Worm (Caenorhabditis elegans) whole organism, L1 larva: ENCODE data around the gene ucr-1.

Experiments
- C04F5.9 ChIP-seq: sonication (generic microtip); optimal IDR thresholded peaks from 2 replicates; lab custom pipeline; 2016; ENCODE audit warnings: missing genetic modification characterization, missing compliant biosample characterization
- C16A3.4 ChIP-seq: fragments of 150-350 bp; optimal IDR thresholded peaks from 2 replicates; lab custom pipeline; 2014; ENCODE audit warnings: missing biosample characterization, missing genetic modification characterization
- F16B12.6 ChIP-seq: fragments of 150-350 bp; optimal IDR thresholded peaks from 2 replicates; lab custom pipeline; 2014; ENCODE audit warnings: missing biosample characterization, missing genetic modification characterization
- Y116A8C.19 ChIP-seq: sonication (generic microtip); optimal IDR thresholded peaks from 2 replicates; lab custom pipeline; 2016; ENCODE audit warnings: missing compliant biosample characterization, missing genetic modification characterization, borderline replicate concordance
- aha-1 ChIP-seq: fragments of 150-350 bp; optimal IDR thresholded peaks from 2 replicates; lab custom pipeline; 2014; ENCODE audit warnings: missing biosample characterization, missing genetic modification characterization
- aly-2 ChIP-seq: fragments of 150-350 bp; optimal IDR thresholded peaks from 2 replicates; lab custom pipeline; 2014; ENCODE audit warnings: missing biosample characterization, missing genetic modification characterization
- ama-1 ChIP-seq: fragments of 150-350 bp; optimal IDR thresholded peaks from 2 replicates; lab custom pipeline; 2014
- ceh-63 ChIP-seq: fragments of 200-800 bp; sonication (Bioruptor generic); optimal IDR thresholded peaks from 2 replicates; lab custom pipeline; 2018; ENCODE audit warnings: mild to moderate bottlenecking, missing genetic modification characterization, missing compliant biosample characterization
- ceh-8 ChIP-seq: fragments of 200-800 bp; sonication (Bioruptor generic); optimal IDR thresholded peaks from 2 replicates; lab custom pipeline; 2018; ENCODE audit warnings: mild to moderate bottlenecking, missing genetic modification characterization, moderate library complexity, missing compliant biosample characterization
- ceh-82 ChIP-seq, 3 experiments: fragments of 150-350 bp in 1 of 3; sonication (generic microtip) in 2 of 3; optimal IDR thresholded peaks; 2 replicates each; lab custom pipeline; 2014 to 2017; ENCODE audit warnings: missing biosample characterization in 3 of 3, missing genetic modification characterization in 3 of 3
- ceh-88 ChIP-seq: fragments of 200-800 bp; sonication (Bioruptor generic); IDR thresholded peaks from 2 replicates; pipeline ENCODE4 v1.3.6; 2022; ENCODE audit warnings: missing genetic modification characterization, missing compliant biosample characterization
- ceh-90 ChIP-seq: sonication (generic microtip); optimal IDR thresholded peaks from 2 replicates; lab custom pipeline; 2016; ENCODE audit warnings: missing genetic modification characterization, missing compliant biosample characterization
- ces-1 ChIP-seq: fragments of 150-350 bp; optimal IDR thresholded peaks from 2 replicates; lab custom pipeline; 2014; ENCODE audit warnings: missing biosample characterization, missing genetic modification reagents, missing genetic modification characterization
- dpl-1 ChIP-seq, 3 experiments: fragments of 150-350 bp in 2 of 3; sonication (generic microtip) in 1 of 3; optimal IDR thresholded peaks; 2 replicates each; lab custom pipeline; 2014 to 2017; ENCODE audit warnings: missing biosample characterization in 3 of 3, missing genetic modification characterization in 3 of 3, missing genetic modification reagents in 3 of 3
- dsc-1 ChIP-seq: sonication (generic microtip); optimal IDR thresholded peaks from 2 replicates; lab custom pipeline; 2016; ENCODE audit warnings: mild to moderate bottlenecking, missing genetic modification characterization, missing compliant biosample characterization
- efl-1 ChIP-seq, 4 experiments: fragments of 150-350 bp; optimal IDR thresholded peaks in 3 of 4; peaks in 1 of 4; 1 replicate in 1 of 4; 2 replicates in 3 of 4; lab custom pipeline; 2014; ENCODE audit warnings: missing biosample characterization in 2 of 4, missing genetic modification characterization in 2 of 4, missing genetic modification reagents in 2 of 4
- egl-27 ChIP-seq, 2 experiments: fragments of 150-350 bp in 1 of 2; sonication (generic microtip); optimal IDR thresholded peaks; 3 replicates each; lab custom pipeline; 2017 to 2018; ENCODE audit warnings: missing biosample characterization in 2 of 2, missing genetic modification characterization in 2 of 2, missing genetic modification reagents in 2 of 2
- elt-2 ChIP-seq: sonication (generic microtip); optimal IDR thresholded peaks from 2 replicates; lab custom pipeline; 2016; ENCODE audit warnings: missing genetic modification characterization, mild to moderate bottlenecking, inconsistent platforms, missing compliant biosample characterization, missing genetic modification reagents
- elt-3 ChIP-seq, 6 experiments: fragments of 150-350 bp in 1 of 6; sonication (generic microtip); optimal IDR thresholded peaks; 2 replicates each; lab custom pipeline; 2017 to 2018; ENCODE audit warnings: missing biosample characterization in 6 of 6, missing genetic modification characterization in 6 of 6, inconsistent platforms in 1 of 6
- ets-5 ChIP-seq: fragments of 200-800 bp; sonication (Bioruptor generic); IDR thresholded peaks from 2 replicates; pipeline ENCODE4 v1.3.6; 2022; ENCODE audit warnings: missing genetic modification characterization, missing compliant biosample characterization
- grh-1 ChIP-seq: fragments of 200-800 bp; sonication (Bioruptor generic); IDR thresholded peaks from 2 replicates; pipeline ENCODE4 v1.3.6; 2022; ENCODE audit warnings: missing genetic modification reagents, missing genetic modification characterization, missing compliant biosample characterization
- hpl-2 ChIP-seq: fragments of 150-350 bp; optimal IDR thresholded peaks from 2 replicates; lab custom pipeline; 2014; ENCODE audit warnings: missing biosample characterization, missing genetic modification reagents, missing genetic modification characterization
- irx-1 ChIP-seq: sonication (generic microtip); optimal IDR thresholded peaks from 2 replicates; lab custom pipeline; 2016; ENCODE audit warnings: missing genetic modification characterization, missing compliant biosample characterization
- lin-13 ChIP-seq: fragments of 150-350 bp; optimal IDR thresholded peaks from 2 replicates; lab custom pipeline; 2014; ENCODE audit warnings: missing biosample characterization, missing genetic modification reagents, missing genetic modification characterization
- lin-14 ChIP-seq: fragments of 200-800 bp; sonication (Bioruptor generic); optimal IDR thresholded peaks from 2 replicates; lab custom pipeline; 2018; ENCODE audit warnings: mild to moderate bottlenecking, missing genetic modification characterization, moderate library complexity, missing compliant biosample characterization
- lin-35 ChIP-seq, 2 experiments: fragments of 150-350 bp; optimal IDR thresholded peaks; 2 replicates each; lab custom pipeline; 2014; ENCODE audit warnings: missing biosample characterization in 2 of 2, missing genetic modification characterization in 2 of 2, missing genetic modification reagents in 2 of 2
- lin-39 ChIP-seq: fragments of 150-350 bp; optimal IDR thresholded peaks from 2 replicates; lab custom pipeline; 2014; ENCODE audit warnings: missing biosample characterization, missing genetic modification reagents, missing genetic modification characterization
- mef-2 ChIP-seq: fragments of 150-350 bp; optimal IDR thresholded peaks from 2 replicates; lab custom pipeline; 2014; ENCODE audit warnings: missing biosample characterization, missing genetic modification characterization
- mep-1 ChIP-seq: fragments of 150-350 bp; optimal IDR thresholded peaks from 2 replicates; lab custom pipeline; 2014; ENCODE audit warnings: missing biosample characterization, missing genetic modification characterization
- nhr-19 ChIP-seq: fragments of 200-800 bp; sonication (Bioruptor generic); conservative IDR thresholded peaks from 2 replicates; pipeline ENCODE4 v1.3.6; 2022; ENCODE audit warnings: missing genetic modification characterization, missing compliant biosample characterization
- nhr-237 ChIP-seq: fragments of 150-350 bp; optimal IDR thresholded peaks from 2 replicates; lab custom pipeline; 2014; ENCODE audit warnings: missing biosample characterization, missing genetic modification characterization
- nhr-47 ChIP-seq: sonication (generic microtip); optimal IDR thresholded peaks from 2 replicates; lab custom pipeline; 2016; ENCODE audit warnings: mild to moderate bottlenecking, missing genetic modification characterization, moderate library complexity, missing compliant biosample characterization
- nhr-71 ChIP-seq: sonication (generic microtip); optimal IDR thresholded peaks from 2 replicates; lab custom pipeline; 2016; ENCODE audit warnings: mild to moderate bottlenecking, missing genetic modification characterization, moderate library complexity, missing compliant biosample characterization
- nhr-77 ChIP-seq: fragments of 150-350 bp; optimal IDR thresholded peaks from 2 replicates; lab custom pipeline; 2014; ENCODE audit warnings: missing biosample characterization, missing genetic modification characterization
- nhr-90 ChIP-seq: sonication (generic microtip); optimal IDR thresholded peaks from 2 replicates; lab custom pipeline; 2016; ENCODE audit warnings: mild to moderate bottlenecking, missing genetic modification characterization, missing compliant biosample characterization; ENCODE audit not compliant: poor library complexity
- pax-3 ChIP-seq: fragments of 200-800 bp; sonication (Bioruptor generic); optimal IDR thresholded peaks from 2 replicates; lab custom pipeline; 2018; ENCODE audit warnings: mild to moderate bottlenecking, missing genetic modification characterization, moderate library complexity, missing compliant biosample characterization
- pqm-1 ChIP-seq: sonication (generic microtip); optimal IDR thresholded peaks from 3 replicates; lab custom pipeline; 2017; ENCODE audit warnings: missing biosample characterization, missing genetic modification characterization
- rnt-1 ChIP-seq: sonication (generic microtip); optimal IDR thresholded peaks from 2 replicates; lab custom pipeline; 2016; ENCODE audit warnings: mild to moderate bottlenecking, missing genetic modification characterization, moderate library complexity, missing compliant biosample characterization
- skn-1 ChIP-seq: fragments of 150-350 bp; optimal IDR thresholded peaks from 2 replicates; lab custom pipeline; 2014; ENCODE audit warnings: missing biosample characterization, missing genetic modification characterization
- snpc-4 ChIP-seq: fragments of 150-350 bp; optimal IDR thresholded peaks from 2 replicates; lab custom pipeline; 2014; ENCODE audit warnings: missing biosample characterization, missing genetic modification characterization
- snu-23 ChIP-seq: sonication (generic microtip); optimal IDR thresholded peaks from 2 replicates; lab custom pipeline; 2016; ENCODE audit warnings: missing genetic modification characterization, missing compliant biosample characterization
- sox-4 ChIP-seq: sonication (generic microtip); optimal IDR thresholded peaks from 2 replicates; lab custom pipeline; 2016; ENCODE audit warnings: missing genetic modification characterization, missing compliant biosample characterization
- sptf-1 ChIP-seq: fragments of 150-350 bp; optimal IDR thresholded peaks from 2 replicates; lab custom pipeline; 2014; ENCODE audit warnings: missing biosample characterization, missing genetic modification characterization
- swsn-7 ChIP-seq: sonication (generic microtip); optimal IDR thresholded peaks from 2 replicates; lab custom pipeline; 2016; ENCODE audit warnings: missing genetic modification characterization, missing compliant biosample characterization
- tbx-2 ChIP-seq: sonication (generic microtip); optimal IDR thresholded peaks from 2 replicates; lab custom pipeline; 2016; ENCODE audit warnings: missing genetic modification characterization, missing compliant biosample characterization
- tlp-1 ChIP-seq: fragments of 150-350 bp; optimal IDR thresholded peaks from 2 replicates; lab custom pipeline; 2014; ENCODE audit warnings: missing biosample characterization, missing genetic modification characterization
- unc-62 ChIP-seq: fragments of 150-350 bp; optimal IDR thresholded peaks from 2 replicates; lab custom pipeline; 2014; ENCODE audit warnings: missing biosample characterization, missing genetic modification reagents, missing genetic modification characterization
- unc-86 ChIP-seq: sonication (generic microtip); optimal IDR thresholded peaks from 2 replicates; lab custom pipeline; 2016; ENCODE audit warnings: missing genetic modification characterization, missing compliant biosample characterization
- unc-98 ChIP-seq: fragments of 200-800 bp; sonication (Bioruptor generic); IDR thresholded peaks from 2 replicates; pipeline ENCODE4 v1.3.6; 2022; ENCODE audit warnings: missing genetic modification characterization, missing compliant biosample characterization
- xbp-1 ChIP-seq: sonication (generic microtip); optimal IDR thresholded peaks from 2 replicates; lab custom pipeline; 2016; ENCODE audit warnings: missing genetic modification characterization, missing compliant biosample characterization
- zag-1 ChIP-seq: fragments of 150-350 bp; optimal IDR thresholded peaks from 2 replicates; lab custom pipeline; 2014; ENCODE audit warnings: missing biosample characterization, missing genetic modification characterization
- zip-4 ChIP-seq: fragments of 200-800 bp; sonication (Bioruptor generic); optimal IDR thresholded peaks from 2 replicates; lab custom pipeline; 2018; ENCODE audit warnings: mild to moderate bottlenecking, missing genetic modification characterization, moderate library complexity, missing compliant biosample characterization
- ztf-11 ChIP-seq, 2 experiments: sonication (generic microtip); optimal IDR thresholded peaks; 2 replicates each; lab custom pipeline; 2016 to 2017; ENCODE audit warnings: missing genetic modification characterization in 2 of 2, missing biosample characterization in 1 of 2, missing compliant biosample characterization in 1 of 2

The ucr-1 gene

DNA sequence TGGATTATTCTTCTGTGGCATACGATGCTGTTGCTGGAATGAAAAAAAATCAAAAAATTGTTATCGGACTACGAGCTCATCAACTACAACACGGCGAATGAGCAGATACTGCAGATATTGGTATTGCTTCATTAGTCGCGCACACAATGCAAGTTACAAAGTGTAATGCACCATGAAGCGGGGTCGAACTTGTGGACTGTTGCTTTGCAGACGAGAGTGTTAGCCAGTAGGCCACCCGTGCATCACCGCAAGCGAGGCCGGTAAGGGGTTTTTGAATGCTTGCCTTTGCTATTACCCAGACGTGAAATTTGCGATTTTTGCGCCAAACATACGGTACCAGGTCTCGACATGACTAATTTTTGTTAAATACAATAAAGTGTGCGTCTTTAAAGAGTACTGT, 10.1 kb downstream of the ucr-1 start:
- TF ChIP-seq mep-1 (tag; lab: Kevin White, UChicago) (peak; percentile 81), zip-4 (GFP tag; lab: Kevin White, UChicago) (peak; percentile 17), egl-27 (tag; optimal IDR thresholded peaks at IDR 0.05; lab: Kevin White, UChicago) (no peak), nhr-90 (tag; lab: Kevin White, UChicago) (peak; percentile 78), irx-1 (peak; percentile 62), nhr-237 (tag; lab: Kevin White, UChicago) (no peak), ztf-11 (tag; optimal IDR thresholded peaks at IDR 0.05; lab: Kevin White, UChicago) (peak in 1 of 2 experiments; percentile 38), xbp-1 (peak; percentile 57), snu-23 (GFP tag; lab: Kevin White, UChicago) (peak; percentile 88), zag-1 (tag; lab: Kevin White, UChicago) (no peak), elt-3 (tag; optimal IDR thresholded peaks at IDR 0.05; lab: Kevin White, UChicago) (peak in 2 of 6 experiments; percentile 24 to 58), sptf-1 (tag; lab: Kevin White, UChicago) (no peak), swsn-7 (tag; lab: Kevin White, UChicago) (peak; percentile 75), grh-1 (GFP tag; lab: Robert Waterston, UW) (peak; percentile 33; the same call in 1 of the 2 replicates), rnt-1 (tag; lab: Kevin White, UChicago) (peak; percentile 88), F16B12.6 (tag; lab: Kevin White, UChicago) (peak; percentile 15), nhr-19 (GFP tag; lab: Robert Waterston, UW) (peak; percentile 82), lin-14 (GFP tag; lab: Kevin White, UChicago) (peak; percentile 66), efl-1 (optimal IDR thresholded peaks at IDR 0.05; lab: Kevin White, UChicago) (peak; percentile 67 to 71), efl-1 (GFP tag; optimal IDR thresholded peaks at IDR 0.05 in 1 of 2; lab: Kevin White, UChicago) (peak; percentile 52 to 97), sox-4 (tag; lab: Kevin White, UChicago) (no peak), skn-1 (peak; percentile 58), ces-1 (GFP tag; lab: Kevin White, UChicago) (no peak), ceh-63 (GFP tag; lab: Kevin White, UChicago) (no peak), ceh-90 (peak; percentile 7), pax-3 (tag; lab: Kevin White, UChicago) (no peak), aha-1 (tag; lab: Kevin White, UChicago) (no peak), snpc-4 (tag; lab: Kevin White, UChicago) (peak; percentile 54), nhr-71 (tag; lab: Kevin White, UChicago) (peak; percentile 83), lin-35 (GFP tag; optimal IDR thresholded peaks at IDR 0.05; lab: Kevin White, UChicago) (peak; percentile 67 to 87), Y116A8C.19 (tag; lab: Kevin White, UChicago) (no peak), nhr-47 (peak; percentile 81), C04F5.9 (tag; lab: Kevin White, UChicago) (peak; percentile 25), dpl-1 (GFP tag; optimal IDR thresholded peaks at IDR 0.05; lab: Kevin White, UChicago) (peak; percentile 8 to 59 (median 58)), tbx-2 (tag; lab: Kevin White, UChicago) (peak; percentile 69), dsc-1 (tag; lab: Kevin White, UChicago) (peak; percentile 67), tlp-1 (tag; lab: Kevin White, UChicago) (no peak), hpl-2 (GFP tag; lab: Kevin White, UChicago) (no peak), ceh-88 (GFP tag; lab: Robert Waterston, UW) (peak; percentile 39; the same call in 1 of the 2 replicates), ets-5 (GFP tag; lab: Robert Waterston, UW) (no peak), mef-2 (tag; lab: Kevin White, UChicago) (no peak), ceh-82 (tag; optimal IDR thresholded peaks at IDR 0.05; lab: Kevin White, UChicago) (peak; percentile 50 to 62 (median 58)), unc-98 (GFP tag; lab: Robert Waterston, UW) (peak; percentile 56; the same call in 1 of the 2 replicates), unc-62 (GFP tag; lab: Kevin White, UChicago) (no peak), nhr-77 (peak; percentile 77), ama-1 (lab: Kevin White, UChicago) (peak; percentile 6), ceh-8 (GFP tag; lab: Kevin White, UChicago) (peak; percentile 43), lin-39 (peak; percentile 12), unc-86 (tag; lab: Kevin White, UChicago) (no peak), aly-2 (tag; lab: Kevin White, UChicago) (peak; percentile 58), C16A3.4 (peak; percentile 73), lin-13 (GFP tag; lab: Kevin White, UChicago) (peak; percentile 48), pqm-1 (tag; lab: Kevin White, UChicago) (no peak), elt-2 (tag; lab: Kevin White, UChicago) (peak; percentile 43)
